Worm (Caenorhabditis elegans) whole organism, young adult: ENCODE results near the gene egl-27.
A peak's percentile ranks its signal among the peaks of the same experiment; 100 is the strongest.

ENCODE experiments used
- B0336.3 ChIP-seq: fragments of 200-800 bp; sonication (Bioruptor generic); IDR thresholded peaks from 2 replicates; pipeline ENCODE4 v1.3.6; 2022; ENCODE audit warnings: missing genetic modification characterization, missing compliant biosample characterization
- D2030.7 ChIP-seq: fragments of 200-800 bp; sonication (Bioruptor generic); IDR thresholded peaks from 2 replicates; pipeline ENCODE4 v1.3.6; 2022; ENCODE audit warnings: missing genetic modification reagents, missing genetic modification characterization, missing compliant biosample characterization
- Y53F4B.3 ChIP-seq: fragments of 200-800 bp; sonication (Bioruptor generic); IDR thresholded peaks from 2 replicates; pipeline ENCODE4 v1.3.6; 2022; ENCODE audit warnings: missing genetic modification reagents, missing genetic modification characterization, missing compliant biosample characterization
- ama-1 ChIP-seq, 3 experiments: fragments of 150-350 bp in 1 of 3; sonication (generic microtip) in 2 of 3; optimal IDR thresholded peaks; 2 replicates each; lab custom pipeline; 2014 to 2018; ENCODE audit warnings: missing biosample characterization in 2 of 3, missing genetic modification characterization in 2 of 3, missing genetic modification reagents in 2 of 3
- bed-2 ChIP-seq: fragments of 200-800 bp; sonication (Bioruptor generic); IDR thresholded peaks from 2 replicates; pipeline ENCODE4 v1.3.6; 2022; ENCODE audit warnings: missing genetic modification reagents, missing genetic modification characterization, missing compliant biosample characterization
- egl-18 ChIP-seq: fragments of 200-800 bp; sonication (Bioruptor generic); IDR thresholded peaks from 2 replicates; pipeline ENCODE4 v1.3.6; 2022; ENCODE audit warnings: missing genetic modification reagents, missing genetic modification characterization, missing compliant biosample characterization
- ets-4 ChIP-seq: fragments of 200-800 bp; sonication (Bioruptor generic); optimal IDR thresholded peaks from 2 replicates; lab custom pipeline; 2018; ENCODE audit warnings: mild to moderate bottlenecking, missing genetic modification characterization, missing compliant biosample characterization
- him-1 ChIP-seq: sonication (generic microtip); optimal IDR thresholded peaks from 2 replicates; lab custom pipeline; 2016; ENCODE audit warnings: missing genotype, missing genetic modification reagents, missing genetic modification characterization, missing compliant biosample characterization
- mcd-1 ChIP-seq: fragments of 200-800 bp; sonication (Bioruptor generic); IDR thresholded peaks from 2 replicates; pipeline ENCODE4 v1.3.6; 2022; ENCODE audit warnings: missing genetic modification reagents, missing genetic modification characterization, missing compliant biosample characterization
- nfya-2 ChIP-seq: fragments of 200-800 bp; sonication (Bioruptor generic); IDR thresholded peaks from 2 replicates; pipeline ENCODE4 v1.3.6; 2022; ENCODE audit warnings: missing genetic modification reagents, missing genetic modification characterization, missing compliant biosample characterization
- snpc-4 ChIP-seq, 5 experiments: fragments of 150-350 bp in 1 of 5; sonication (generic microtip) in 4 of 5; optimal IDR thresholded peaks; 2 replicates each; lab custom pipeline; 2014 to 2018; ENCODE audit warnings: missing genetic modification characterization in 5 of 5, missing biosample characterization in 3 of 5, antibody characterized with exemption in 2 of 5, mild to moderate bottlenecking in 2 of 5, missing compliant biosample characterization in 2 of 5, missing genotype in 2 of 5, moderate library complexity in 2 of 5, missing genetic modification reagents in 1 of 5

ce11 chrII:6890095-6890494, 55.3 kb downstream of the egl-27 start, which contains the start of gene acer-1:
- TF ChIP-seq snpc-4 (GFP tag; optimal IDR thresholded peaks at IDR 0.05; lab: Kevin White, UChicago) (no peak), snpc-4 (tag; optimal IDR thresholded peaks at IDR 0.05; lab: Kevin White, UChicago) (no peak), mcd-1 (GFP tag; lab: Robert Waterston, UW) (0 out of 2 replicates have a peak, but pooled peaks have one; percentile 16), Y53F4B.3 (GFP tag; lab: Robert Waterston, UW) (no peak), egl-18 (GFP tag; lab: Robert Waterston, UW) (no peak), B0336.3 (GFP tag; lab: Robert Waterston, UW) (no peak), ama-1 (optimal IDR thresholded peaks at IDR 0.05; lab: Kevin White, UChicago) (peak; percentile 88), ama-1 (GFP tag; optimal IDR thresholded peaks at IDR 0.05; lab: Kevin White, UChicago) (no peak), him-1 (tag; lab: Kevin White, UChicago) (no peak), bed-2 (GFP tag; lab: Robert Waterston, UW) (no peak), D2030.7 (GFP tag; lab: Robert Waterston, UW) (no peak), nfya-2 (GFP tag; lab: Robert Waterston, UW) (no peak), ets-4 (GFP tag; lab: Kevin White, UChicago) (no peak)
